Worm (Caenorhabditis elegans) whole organism, mixed stage, embryonic: ENCODE measurements around the gene T11G6.4.
A peak's percentile ranks its signal among the peaks of the same experiment; 100 is the strongest.

Source experiments
- M03D4.4 ChIP-seq: sonication (generic microtip); optimal IDR thresholded peaks from 2 replicates; lab custom pipeline; 2017; ENCODE audit warnings: mild to moderate bottlenecking, missing genetic modification characterization, missing compliant biosample characterization
- blmp-1 ChIP-seq: fragments of 150-350 bp; optimal IDR thresholded peaks from 2 replicates; lab custom pipeline; 2014; ENCODE audit warnings: missing biosample characterization, missing genetic modification characterization
- ceh-39 ChIP-seq: fragments of 150-350 bp; optimal IDR thresholded peaks from 2 replicates; lab custom pipeline; 2014; ENCODE audit warnings: missing biosample characterization, missing genetic modification characterization
- ceh-43 ChIP-seq: fragments of 200-800 bp; sonication (Bioruptor generic); optimal IDR thresholded peaks from 2 replicates; lab custom pipeline; 2018; ENCODE audit warnings: mild to moderate bottlenecking, missing genetic modification characterization, moderate library complexity, missing compliant biosample characterization
- ces-1 ChIP-seq: fragments of 150-350 bp; optimal IDR thresholded peaks from 2 replicates; lab custom pipeline; 2014; ENCODE audit warnings: missing biosample characterization, missing genetic modification reagents, missing genetic modification characterization
- cnd-1 ChIP-seq: fragments of 200-800 bp; sonication (Bioruptor generic); optimal IDR thresholded peaks from 2 replicates; lab custom pipeline; 2018; ENCODE audit warnings: mild to moderate bottlenecking, missing genetic modification characterization, missing compliant biosample characterization
- drap-1 ChIP-seq: fragments of 200-800 bp; sonication (Bioruptor generic); optimal IDR thresholded peaks from 3 replicates; lab custom pipeline; 2018; ENCODE audit warnings: mild to moderate bottlenecking, missing genetic modification characterization, missing compliant biosample characterization
- elt-1 ChIP-seq: sonication (generic microtip); optimal IDR thresholded peaks from 2 replicates; lab custom pipeline; 2017; ENCODE audit warnings: missing genetic modification characterization, mild to moderate bottlenecking, missing compliant biosample characterization, antibody characterized with exemption, moderate library complexity, borderline replicate concordance; ENCODE audit not compliant: insufficient read depth
- elt-3 ChIP-seq: fragments of 150-350 bp; optimal IDR thresholded peaks from 2 replicates; lab custom pipeline; 2014; ENCODE audit warnings: missing biosample characterization, missing genetic modification characterization
- flh-1 ChIP-seq: fragments of 200-800 bp; sonication (Bioruptor generic); optimal IDR thresholded peaks from 2 replicates; lab custom pipeline; 2018; ENCODE audit warnings: mild to moderate bottlenecking, missing genetic modification characterization, moderate library complexity, missing compliant biosample characterization
- hlh-1 ChIP-seq: fragments of 150-350 bp; optimal IDR thresholded peaks from 2 replicates; lab custom pipeline; 2014; ENCODE audit warnings: missing biosample characterization, missing genetic modification reagents, missing genetic modification characterization
- lin-32 ChIP-seq: fragments of 200-800 bp; sonication (Bioruptor generic); optimal IDR thresholded peaks from 2 replicates; lab custom pipeline; 2018; ENCODE audit warnings: mild to moderate bottlenecking, missing genetic modification characterization, missing compliant biosample characterization
- lsy-2 ChIP-seq: fragments of 150-350 bp; optimal IDR thresholded peaks from 2 replicates; lab custom pipeline; 2014; ENCODE audit warnings: missing biosample characterization, missing genetic modification characterization
- mab-5 ChIP-seq: fragments of 150-350 bp; optimal IDR thresholded peaks from 2 replicates; lab custom pipeline; 2014; ENCODE audit warnings: missing biosample characterization, missing genetic modification characterization
- mep-1 ChIP-seq: fragments of 150-350 bp; optimal IDR thresholded peaks from 2 replicates; lab custom pipeline; 2017; ENCODE audit warnings: missing biosample characterization, missing genetic modification reagents, missing genetic modification characterization, inconsistent platforms
- mls-2 ChIP-seq: sonication (generic microtip); optimal IDR thresholded peaks from 2 replicates; lab custom pipeline; 2016; ENCODE audit warnings: mild to moderate bottlenecking, missing genetic modification characterization, moderate library complexity, missing compliant biosample characterization
- nhr-12 ChIP-seq: fragments of 150-350 bp; optimal IDR thresholded peaks from 2 replicates; lab custom pipeline; 2014; ENCODE audit warnings: missing biosample characterization, missing genetic modification characterization
- nhr-2 ChIP-seq: fragments of 150-350 bp; optimal IDR thresholded peaks from 2 replicates; lab custom pipeline; 2014; ENCODE audit warnings: missing biosample characterization, missing genetic modification characterization
- nhr-237 ChIP-seq: fragments of 150-350 bp; optimal IDR thresholded peaks from 2 replicates; lab custom pipeline; 2014; ENCODE audit warnings: missing biosample characterization, missing genetic modification characterization
- nhr-28 ChIP-seq: fragments of 150-350 bp; optimal IDR thresholded peaks from 2 replicates; lab custom pipeline; 2014; ENCODE audit warnings: missing biosample characterization, missing genetic modification characterization
- nhr-76 ChIP-seq: sonication (generic microtip); optimal IDR thresholded peaks from 2 replicates; lab custom pipeline; 2017; ENCODE audit warnings: missing biosample characterization, missing genetic modification characterization
- pha-4 ChIP-seq: fragments of 150-350 bp; optimal IDR thresholded peaks from 2 replicates; lab custom pipeline; 2018; ENCODE audit warnings: missing biosample characterization, missing genetic modification reagents, missing genetic modification characterization
- snpc-4 ChIP-seq: fragments of 150-350 bp; optimal IDR thresholded peaks from 2 replicates; lab custom pipeline; 2014; ENCODE audit warnings: missing biosample characterization, missing genetic modification characterization
- sptf-1 ChIP-seq: sonication (generic microtip); optimal IDR thresholded peaks from 2 replicates; lab custom pipeline; 2017; ENCODE audit warnings: mild to moderate bottlenecking, missing genetic modification characterization, moderate library complexity, missing compliant biosample characterization
- tbx-8 ChIP-seq: fragments of 200-800 bp; sonication (Bioruptor generic); optimal IDR thresholded peaks from 2 replicates; lab custom pipeline; 2018; ENCODE audit warnings: mild to moderate bottlenecking, missing genetic modification characterization, moderate library complexity, missing compliant biosample characterization
- unc-120 ChIP-seq: sonication (generic microtip); optimal IDR thresholded peaks from 2 replicates; lab custom pipeline; 2017; ENCODE audit warnings: missing genetic modification characterization, missing compliant biosample characterization; ENCODE audit not compliant: poor library complexity, severe bottlenecking
- unc-39 ChIP-seq: fragments of 150-350 bp; optimal IDR thresholded peaks from 2 replicates; lab custom pipeline; 2014; ENCODE audit warnings: missing biosample characterization, missing genetic modification characterization
- unc-62 ChIP-seq: fragments of 150-350 bp; optimal IDR thresholded peaks from 2 replicates; lab custom pipeline; 2014; ENCODE audit warnings: missing biosample characterization, missing genetic modification reagents, missing genetic modification characterization
- zip-8 ChIP-seq: fragments of 150-350 bp; optimal IDR thresholded peaks from 2 replicates; lab custom pipeline; 2014; ENCODE audit warnings: missing biosample characterization, missing genetic modification characterization
- ztf-11 ChIP-seq: fragments of 150-350 bp; optimal IDR thresholded peaks from 2 replicates; lab custom pipeline; 2014; ENCODE audit warnings: missing biosample characterization, missing genetic modification characterization

The T11G6.4 gene

DNA sequence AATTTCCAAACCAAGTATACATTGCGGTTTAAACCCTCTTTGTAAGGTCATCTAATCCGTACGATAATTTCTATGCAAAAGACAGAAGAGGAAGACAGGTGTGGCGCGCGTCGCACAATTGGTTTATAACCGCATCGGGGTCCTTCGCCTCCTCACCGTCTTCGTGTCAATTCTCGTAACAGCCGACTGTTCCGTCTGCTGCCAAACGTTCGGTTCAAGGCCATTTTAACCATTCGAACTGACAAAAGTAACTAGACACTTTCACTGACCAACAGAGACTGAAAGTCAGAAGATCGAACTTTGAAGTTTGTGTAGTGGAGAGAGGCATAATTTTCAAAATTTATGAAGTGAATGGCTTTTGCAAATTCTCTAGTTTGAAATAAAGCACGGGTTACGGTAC lies 35.8 kb downstream of the T11G6.4 start:
- TF ChIP-seq unc-120 (tag; lab: Kevin White, UChicago): no peak
- TF ChIP-seq ces-1: no peak
- TF ChIP-seq blmp-1: peak; percentile 33

DNA sequence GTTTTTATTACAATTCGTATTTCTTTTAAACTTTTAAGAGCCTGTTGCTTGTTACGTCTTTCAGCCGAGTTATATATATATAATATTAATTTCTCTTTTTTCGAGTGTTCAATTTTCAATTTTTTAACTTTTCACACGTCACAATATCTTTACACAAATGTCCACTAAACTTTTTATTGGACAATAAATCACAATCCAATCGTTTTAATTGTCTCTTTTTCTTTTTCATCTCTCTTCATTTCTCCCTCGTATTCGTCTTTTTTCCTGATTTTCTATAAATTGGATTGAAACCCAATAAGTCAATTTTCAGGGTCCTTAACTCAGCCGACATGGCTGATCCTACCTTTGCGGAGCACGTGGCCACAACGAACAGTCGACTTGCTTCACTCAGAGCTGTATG lies 39.6 kb downstream of the T11G6.4 start, which contains the start of gene miz-1:
TSS of gene miz-1 (plus strand) at position 301 of the 400 bp plus-strand sequence.
- TF ChIP-seq elt-3 (tag; lab: Kevin White, UChicago) (no peak), elt-1 (tag; lab: Kevin White, UChicago) (no peak), drap-1 (GFP tag; lab: Kevin White, UChicago) (no peak)

DNA sequence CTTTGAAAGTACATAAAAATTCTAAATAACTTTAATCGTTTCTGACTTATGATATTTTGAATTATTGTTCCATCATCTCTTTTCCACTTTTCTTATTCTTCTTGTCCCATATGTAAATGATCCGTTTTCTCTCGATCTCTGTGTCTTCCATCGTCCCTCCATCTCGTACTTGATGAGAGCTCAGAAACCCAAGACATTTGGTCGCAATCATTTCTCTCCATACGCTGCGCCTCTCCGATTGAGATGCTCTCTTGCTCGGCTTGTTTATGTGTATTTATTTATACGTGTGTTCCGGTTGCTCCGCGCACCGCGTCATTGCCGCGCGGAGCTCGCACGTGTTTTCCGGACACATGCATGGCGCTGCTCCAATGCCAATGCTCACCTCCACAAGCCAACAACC lies 40.3 kb downstream of the T11G6.4 start:
- TF ChIP-seq ceh-43: no peak
- peak; percentile 85 for TF ChIP-seq pha-4 (tag; lab: Kevin White, UChicago)
- TF ChIP-seq mab-5: no peak
- TF ChIP-seq, all 35 proteins: peak for 1

DNA sequence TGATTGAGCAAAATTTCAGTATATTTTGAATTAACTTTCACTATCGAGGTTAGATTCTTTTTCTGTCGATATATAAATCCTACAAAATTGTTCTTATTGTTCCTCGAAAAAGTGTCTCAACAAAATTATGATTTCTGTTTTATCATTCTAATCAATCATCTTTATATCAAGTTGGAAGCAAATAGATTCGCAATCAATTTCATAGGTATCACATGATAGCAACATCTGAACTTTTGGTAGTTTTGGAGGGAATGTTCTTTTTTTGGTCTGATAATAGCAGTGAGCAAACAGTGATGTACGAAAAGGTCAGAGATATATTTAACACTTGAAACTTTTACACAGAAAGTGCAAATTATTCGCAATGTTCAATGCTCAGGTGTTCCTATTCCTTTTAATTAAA lies 40.9 kb downstream of the T11G6.4 start:
- TF ChIP-seq lsy-2 (tag; lab: Kevin White, UChicago) (no peak), sptf-1 (tag; lab: Kevin White, UChicago) (no peak), nhr-12 (tag; lab: Kevin White, UChicago) (no peak), mab-5 (no peak), unc-39 (tag; lab: Kevin White, UChicago) (no peak), tbx-8 (GFP tag; lab: Kevin White, UChicago) (no peak), cnd-1 (tag; lab: Kevin White, UChicago) (no peak), ceh-43 (no peak), ces-1 (no peak), mep-1 (no peak), zip-8 (tag; lab: Kevin White, UChicago) (no peak), unc-62 (GFP tag; lab: Kevin White, UChicago) (no peak), nhr-76 (tag; lab: Kevin White, UChicago) (no peak), nhr-237 (no peak), ztf-11 (tag; lab: Kevin White, UChicago) (no peak), pha-4 (tag; lab: Kevin White, UChicago) (no peak), elt-3 (tag; lab: Kevin White, UChicago) (no peak), snpc-4 (tag; lab: Kevin White, UChicago) (no peak), elt-1 (tag; lab: Kevin White, UChicago) (no peak), blmp-1 (no peak)

DNA sequence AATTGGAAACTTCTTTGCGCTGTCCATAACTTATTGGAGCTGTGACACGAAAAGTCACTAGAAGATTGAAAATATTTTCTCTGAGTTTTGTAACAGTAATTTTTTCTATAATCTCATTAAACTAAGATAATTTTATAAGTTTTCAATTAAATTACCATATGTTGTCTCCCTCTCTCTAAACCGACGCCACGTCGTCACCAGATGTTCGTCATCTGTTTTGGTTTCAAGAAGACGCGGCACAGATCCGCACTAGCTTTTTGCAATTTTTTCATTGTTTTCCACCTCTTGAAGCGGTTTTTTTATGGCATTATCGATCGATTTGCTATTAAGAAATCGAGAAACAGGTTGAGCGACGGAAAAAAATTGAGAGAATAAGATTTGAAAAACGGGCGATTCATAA lies 47.8 kb downstream of the T11G6.4 start:
- no peak for TF ChIP-seq snpc-4 (tag; lab: Kevin White, UChicago)
- TF ChIP-seq M03D4.4 (tag; lab: Kevin White, UChicago): no peak
- TF ChIP-seq nhr-28 (tag; lab: Kevin White, UChicago): no peak
- no peak for TF ChIP-seq mab-5
- no peak for TF ChIP-seq tbx-8 (GFP tag; lab: Kevin White, UChicago)
- TF ChIP-seq nhr-2 (tag; lab: Kevin White, UChicago): no peak
- no peak for TF ChIP-seq ceh-39 (tag; lab: Kevin White, UChicago)
- no peak for TF ChIP-seq elt-3 (tag; lab: Kevin White, UChicago)
- no peak for TF ChIP-seq blmp-1
- no peak for TF ChIP-seq hlh-1
- TF ChIP-seq sptf-1 (tag; lab: Kevin White, UChicago): no peak
- TF ChIP-seq drap-1 (GFP tag; lab: Kevin White, UChicago): no peak
- TF ChIP-seq unc-120 (tag; lab: Kevin White, UChicago): no peak
- no peak for TF ChIP-seq mls-2
- no peak for TF ChIP-seq flh-1 (GFP tag; lab: Kevin White, UChicago)
- TF ChIP-seq lin-32: no peak
- no peak for TF ChIP-seq cnd-1 (tag; lab: Kevin White, UChicago)
